Worm (Caenorhabditis elegans): Measurements from ENCODE around the gene C11E4.6.

The C11E4.6 gene

ce11 chrX:9638825-9639474 lies 28.6 kb downstream of the C11E4.6 start (continued):
- no peak for TF ChIP-seq nhr-11 (tag; optimal IDR thresholded peaks at IDR 0.05)
- TF ChIP-seq grh-1 (GFP tag; IDR thresholded peaks at IDR 0.05) = peak; percentile 48; the same call in 1 of the 2 replicates
- TF ChIP-seq Y116A8C.19 (tag; optimal IDR thresholded peaks at IDR 0.05; ENCODE audit: borderline replicate concordance) = no peak
- no peak for TF ChIP-seq hlh-17 (GFP tag; optimal IDR thresholded peaks at IDR 0.05; ENCODE audit: borderline replicate concordance)
- TF ChIP-seq irx-1 (tag; optimal IDR thresholded peaks at IDR 0.05) = no peak
- TF ChIP-seq sox-4 (tag; optimal IDR thresholded peaks at IDR 0.05) = peak; percentile 16
- no peak for TF ChIP-seq jun-1 (tag; optimal IDR thresholded peaks at IDR 0.05)
- TF ChIP-seq zag-1 (tag; optimal IDR thresholded peaks at IDR 0.05) = no peak
- no peak for TF ChIP-seq nhr-12 (tag; optimal IDR thresholded peaks at IDR 0.05)
- peak; percentile 4 for TF ChIP-seq swsn-7 (tag; optimal IDR thresholded peaks at IDR 0.05)
- TF ChIP-seq dsc-1 (tag; optimal IDR thresholded peaks at IDR 0.05) = no peak
- TF ChIP-seq pag-3 (tag; optimal IDR thresholded peaks at IDR 0.05; ENCODE audit: borderline replicate concordance, insufficient read depth) = no peak
- peak; percentile 75 for TF ChIP-seq blmp-1 (tag; optimal IDR thresholded peaks at IDR 0.05)
- no peak for TF ChIP-seq nhr-76 (tag; optimal IDR thresholded peaks at IDR 0.05)
- no peak for TF ChIP-seq fkh-4 (tag; optimal IDR thresholded peaks at IDR 0.05; ENCODE audit: borderline replicate concordance)
- no peak for TF ChIP-seq fkh-8 (tag; optimal IDR thresholded peaks at IDR 0.05)
- no peak for TF ChIP-seq efl-3 (GFP tag; optimal IDR thresholded peaks at IDR 0.05)
- peak; percentile 29 for TF ChIP-seq lir-3 (tag; optimal IDR thresholded peaks at IDR 0.05; ENCODE audit: poor library complexity)
- peak; percentile 41 for TF ChIP-seq xbp-1 (tag; optimal IDR thresholded peaks at IDR 0.05)
- no peak for TF ChIP-seq nhr-28 (tag; optimal IDR thresholded peaks at IDR 0.05)
- TF ChIP-seq unc-130 (tag; optimal IDR thresholded peaks at IDR 0.05) = no peak
- no peak for TF ChIP-seq fkh-10 (GFP tag; optimal IDR thresholded peaks at IDR 0.05)
- no peak for TF ChIP-seq unc-86 (tag; optimal IDR thresholded peaks at IDR 0.05)
- TF ChIP-seq ets-5 (GFP tag; IDR thresholded peaks at IDR 0.05) = no peak
- no peak for TF ChIP-seq sup-37 (GFP tag; optimal IDR thresholded peaks at IDR 0.05)
- TF ChIP-seq snu-23 (GFP tag; optimal IDR thresholded peaks at IDR 0.05) = peak; percentile 78
- TF ChIP-seq C04F5.9 (tag; optimal IDR thresholded peaks at IDR 0.05) = no peak
- peak; percentile 82 for TF ChIP-seq nhr-20 (tag; optimal IDR thresholded peaks at IDR 0.05)
- no peak for TF ChIP-seq aha-1 (tag; optimal IDR thresholded peaks at IDR 0.05)
- no peak for TF ChIP-seq alr-1 (tag; optimal IDR thresholded peaks at IDR 0.05; ENCODE audit: borderline replicate concordance)
- no peak for TF ChIP-seq hpl-2 (GFP tag; optimal IDR thresholded peaks at IDR 0.05)
- TF ChIP-seq nhr-71 (tag; optimal IDR thresholded peaks at IDR 0.05) = peak; percentile 83
- no peak for TF ChIP-seq nhr-237 (tag; optimal IDR thresholded peaks at IDR 0.05)
- no peak for TF ChIP-seq hlh-4 (tag; optimal IDR thresholded peaks at IDR 0.05)
- TF ChIP-seq lin-13 (GFP tag; optimal IDR thresholded peaks at IDR 0.05) = peak; percentile 61
- no peak for TF ChIP-seq tbx-2 (tag; optimal IDR thresholded peaks at IDR 0.05)
- no peak for TF ChIP-seq sptf-1 (tag; optimal IDR thresholded peaks at IDR 0.05)
- no peak for TF ChIP-seq zip-4 (GFP tag; optimal IDR thresholded peaks at IDR 0.05)
- no peak for TF ChIP-seq ceh-90 (tag; optimal IDR thresholded peaks at IDR 0.05)
- no peak for TF ChIP-seq egl-13 (tag; optimal IDR thresholded peaks at IDR 0.05)
- TF ChIP-seq unc-62 (GFP tag; optimal IDR thresholded peaks at IDR 0.05) = no peak
- peak in 1 of 3 experiments; percentile 10 for TF ChIP-seq dpl-1 (GFP tag; optimal IDR thresholded peaks at IDR 0.05)
- no peak for TF ChIP-seq F16B12.6 (tag; optimal IDR thresholded peaks at IDR 0.05)
- TF ChIP-seq ztf-4 (tag; optimal IDR thresholded peaks at IDR 0.05) = peak; percentile 1
- no peak for TF ChIP-seq lin-39 (tag; optimal IDR thresholded peaks at IDR 0.05)
- TF ChIP-seq elt-3 (tag; optimal IDR thresholded peaks at IDR 0.05) = peak in 1 of 6 experiments; percentile 29
- TF ChIP-seq lin-14 (GFP tag; optimal IDR thresholded peaks at IDR 0.05) = peak; percentile 80
- no peak for TF ChIP-seq lin-15B (tag; optimal IDR thresholded peaks at IDR 0.05)
- no peak for TF ChIP-seq C34B4.2 (tag; optimal IDR thresholded peaks at IDR 0.05)
- peak; percentile 75 for TF ChIP-seq nhr-90 (tag; optimal IDR thresholded peaks at IDR 0.05; ENCODE audit: poor library complexity)
- no peak for TF ChIP-seq ceh-63 (GFP tag; optimal IDR thresholded peaks at IDR 0.05)
- TF ChIP-seq unc-98 (GFP tag; IDR thresholded peaks at IDR 0.05) = no peak
